Worm (Caenorhabditis elegans) whole organism, young adult: ENCODE measurements around the gene F46C5.10.

Experiments
- B0019.2 ChIP-seq: fragments of 200-800 bp; sonication (Bioruptor generic); conservative IDR thresholded peaks from 2 replicates; pipeline ENCODE4 v1.3.6; 2022; ENCODE audit warnings: missing genetic modification reagents, missing genetic modification characterization, missing compliant biosample characterization
- B0035.1 ChIP-seq: sonication (generic microtip); optimal IDR thresholded peaks from 2 replicates; lab custom pipeline; 2016; ENCODE audit warnings: missing genetic modification characterization, mild to moderate bottlenecking, missing compliant biosample characterization, missing genotype, missing genetic modification reagents
- C17E4.6 ChIP-seq: fragments of 200-800 bp; sonication (Bioruptor generic); IDR thresholded peaks from 2 replicates; pipeline ENCODE4 v1.3.6; 2022; ENCODE audit warnings: missing genetic modification reagents, missing genetic modification characterization, missing compliant biosample characterization
- F10E7.11 ChIP-seq: sonication (generic microtip); optimal IDR thresholded peaks from 2 replicates; lab custom pipeline; 2017; ENCODE audit warnings: mild to moderate bottlenecking, missing genetic modification characterization, moderate library complexity, missing compliant biosample characterization
- F49E8.2 ChIP-seq: sonication (generic microtip); optimal IDR thresholded peaks from 3 replicates; lab custom pipeline; 2017; ENCODE audit warnings: missing genetic modification characterization, mild to moderate bottlenecking, missing compliant biosample characterization, antibody characterized with exemption, moderate library complexity; ENCODE audit not compliant: insufficient read depth
- F57C9.4 ChIP-seq: sonication (generic microtip); optimal IDR thresholded peaks from 2 replicates; lab custom pipeline; 2017; ENCODE audit warnings: mild to moderate bottlenecking, missing genetic modification characterization, missing compliant biosample characterization
- K12H6.12 ChIP-seq: fragments of 200-800 bp; sonication (Bioruptor generic); optimal IDR thresholded peaks from 2 replicates; lab custom pipeline; 2018; ENCODE audit warnings: mild to moderate bottlenecking, missing genetic modification characterization, missing compliant biosample characterization
- Y79H2A.3 ChIP-seq: fragments of 200-800 bp; sonication (Bioruptor generic); conservative IDR thresholded peaks from 2 replicates; pipeline ENCODE4 v1.3.6; 2022; ENCODE audit warnings: missing genetic modification reagents, missing genetic modification characterization, missing compliant biosample characterization
- Y95B8A.8 ChIP-seq: fragments of 200-800 bp; sonication (Bioruptor generic); IDR thresholded peaks from 2 replicates; pipeline ENCODE4 v1.3.6; 2022; ENCODE audit warnings: missing genetic modification reagents, missing genetic modification characterization, missing compliant biosample characterization
- attf-3 ChIP-seq: fragments of 200-800 bp; sonication (Bioruptor generic); conservative IDR thresholded peaks from 2 replicates; pipeline ENCODE4 v1.3.6; 2022; ENCODE audit warnings: missing genetic modification reagents, missing genetic modification characterization, missing compliant biosample characterization
- dox-1 ChIP-seq: fragments of 200-800 bp; sonication (Bioruptor generic); IDR thresholded peaks from 2 replicates; pipeline ENCODE4 v1.3.6; 2022; ENCODE audit warnings: missing genetic modification reagents, missing genetic modification characterization, missing compliant biosample characterization
- dpl-1 ChIP-seq: fragments of 150-350 bp; optimal IDR thresholded peaks from 2 replicates; lab custom pipeline; 2014; ENCODE audit warnings: missing biosample characterization, missing genetic modification reagents, missing genetic modification characterization
- egl-44 ChIP-seq: fragments of 200-800 bp; sonication (Bioruptor generic); IDR thresholded peaks from 2 replicates; pipeline ENCODE4 v1.3.6; 2022; ENCODE audit warnings: missing genetic modification reagents, missing genetic modification characterization, missing compliant biosample characterization
- gei-17 ChIP-seq: fragments of 200-800 bp; sonication (Bioruptor generic); optimal IDR thresholded peaks from 2 replicates; lab custom pipeline; 2018; ENCODE audit warnings: mild to moderate bottlenecking, missing genetic modification characterization, missing compliant biosample characterization
- hmg-1.2 ChIP-seq: fragments of 200-800 bp; sonication (Bioruptor generic); IDR thresholded peaks from 2 replicates; pipeline ENCODE4 v1.3.6; 2022; ENCODE audit warnings: missing genetic modification reagents, missing genetic modification characterization, missing compliant biosample characterization
- hrde-1 ChIP-seq: sonication (generic microtip); optimal IDR thresholded peaks from 2 replicates; lab custom pipeline; 2016; ENCODE audit warnings: missing genetic modification characterization, mild to moderate bottlenecking, missing compliant biosample characterization, moderate library complexity, missing genotype, missing genetic modification reagents, borderline replicate concordance
- let-526 ChIP-seq: fragments of 200-800 bp; sonication (Bioruptor generic); IDR thresholded peaks from 2 replicates; pipeline ENCODE4 v1.3.6; 2022; ENCODE audit warnings: missing genetic modification reagents, missing genetic modification characterization, missing compliant biosample characterization
- lin-35 ChIP-seq, 3 experiments: fragments of 150-350 bp in 2 of 3; sonication (generic microtip) in 1 of 3; optimal IDR thresholded peaks; 2 replicates each; lab custom pipeline; 2014 to 2018; ENCODE audit warnings: missing biosample characterization in 3 of 3, missing genetic modification characterization in 3 of 3, missing genetic modification reagents in 3 of 3
- lsl-1 ChIP-seq: fragments of 200-800 bp; sonication (Bioruptor generic); optimal IDR thresholded peaks from 2 replicates; lab custom pipeline; 2018; ENCODE audit warnings: mild to moderate bottlenecking, missing genetic modification characterization, moderate library complexity, missing compliant biosample characterization
- lsy-27 ChIP-seq: sonication (generic microtip); optimal IDR thresholded peaks from 2 replicates; lab custom pipeline; 2017; ENCODE audit warnings: missing genetic modification characterization, mild to moderate bottlenecking, missing compliant biosample characterization, antibody characterized with exemption, missing genotype, borderline replicate concordance; ENCODE audit not compliant: insufficient read depth
- madf-3 ChIP-seq: fragments of 200-800 bp; sonication (Bioruptor generic); IDR thresholded peaks from 2 replicates; pipeline ENCODE4 v1.3.6; 2022; ENCODE audit warnings: missing genetic modification reagents, missing genetic modification characterization, missing compliant biosample characterization
- nfya-1 ChIP-seq: sonication (generic microtip); optimal IDR thresholded peaks from 2 replicates; lab custom pipeline; 2017; ENCODE audit warnings: antibody characterized with exemption, missing compliant biosample characterization, missing genetic modification characterization, borderline replicate concordance; ENCODE audit not compliant: insufficient read depth
- nhr-179 ChIP-seq: sonication (generic microtip); optimal IDR thresholded peaks from 2 replicates; lab custom pipeline; 2016; ENCODE audit warnings: mild to moderate bottlenecking, missing genetic modification characterization, missing compliant biosample characterization
- pbrm-1 ChIP-seq: fragments of 200-800 bp; sonication (Bioruptor generic); IDR thresholded peaks from 2 replicates; pipeline ENCODE4 v1.3.6; 2022; ENCODE audit warnings: missing genetic modification reagents, missing genetic modification characterization, missing compliant biosample characterization
- sdz-38 ChIP-seq: sonication (generic microtip); optimal IDR thresholded peaks from 2 replicates; lab custom pipeline; 2016; ENCODE audit warnings: missing genotype, missing genetic modification characterization, missing compliant biosample characterization
- sptf-2 ChIP-seq: fragments of 200-800 bp; sonication (Bioruptor generic); optimal IDR thresholded peaks from 2 replicates; lab custom pipeline; 2018; ENCODE audit warnings: mild to moderate bottlenecking, missing genetic modification characterization, missing compliant biosample characterization
- ztf-25 ChIP-seq: fragments of 200-800 bp; sonication (Bioruptor generic); IDR thresholded peaks from 2 replicates; pipeline ENCODE4 v1.3.6; 2022; ENCODE audit warnings: missing genetic modification reagents, missing genetic modification characterization, missing compliant biosample characterization
- ztf-26 ChIP-seq: sonication (generic microtip); optimal IDR thresholded peaks from 2 replicates; lab custom pipeline; 2017; ENCODE audit warnings: missing genetic modification characterization, missing compliant biosample characterization
- ztf-3 ChIP-seq: fragments of 200-800 bp; sonication (Bioruptor generic); optimal IDR thresholded peaks from 2 replicates; lab custom pipeline; 2018; ENCODE audit warnings: mild to moderate bottlenecking, missing genetic modification characterization, missing compliant biosample characterization

The F46C5.10 gene

DNA sequence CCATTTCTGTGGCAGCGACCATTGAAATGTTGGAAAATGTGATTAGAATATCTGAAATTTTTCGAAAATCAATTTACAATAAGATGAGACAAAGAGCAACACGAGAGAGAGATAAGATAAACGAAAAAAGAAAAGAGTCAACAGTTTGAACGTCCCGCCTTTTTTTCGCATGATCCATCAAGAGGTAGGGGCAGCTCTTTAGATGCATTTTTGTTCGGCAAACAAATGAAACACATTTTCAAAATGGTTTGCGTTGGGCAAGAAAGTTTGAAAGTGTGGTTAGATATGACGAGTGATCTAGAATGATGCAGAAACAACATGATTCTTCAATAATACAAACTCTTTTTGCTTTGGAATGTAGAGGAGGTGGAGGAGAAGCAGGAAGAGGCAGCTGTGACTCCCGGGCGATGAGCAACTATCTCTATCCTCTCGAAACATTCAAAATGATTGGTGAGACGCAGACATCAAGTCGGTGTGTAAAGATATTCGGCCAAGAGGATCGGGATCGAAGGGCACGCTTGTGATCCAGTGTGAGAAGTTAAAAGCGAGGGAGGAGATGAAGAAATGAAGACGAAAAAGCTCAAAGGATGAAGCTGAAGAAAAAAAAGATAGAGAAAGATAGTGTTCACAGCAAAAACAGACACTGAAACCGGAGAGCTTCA, 25.8 kb upstream of the F46C5.10 start, which contains the start of gene F46C5.6:
Gene F46C5.6, minus strand, starts transcription at position 51 of the 662 bp plus-strand sequence.
- no peak for TF ChIP-seq nfya-1

DNA sequence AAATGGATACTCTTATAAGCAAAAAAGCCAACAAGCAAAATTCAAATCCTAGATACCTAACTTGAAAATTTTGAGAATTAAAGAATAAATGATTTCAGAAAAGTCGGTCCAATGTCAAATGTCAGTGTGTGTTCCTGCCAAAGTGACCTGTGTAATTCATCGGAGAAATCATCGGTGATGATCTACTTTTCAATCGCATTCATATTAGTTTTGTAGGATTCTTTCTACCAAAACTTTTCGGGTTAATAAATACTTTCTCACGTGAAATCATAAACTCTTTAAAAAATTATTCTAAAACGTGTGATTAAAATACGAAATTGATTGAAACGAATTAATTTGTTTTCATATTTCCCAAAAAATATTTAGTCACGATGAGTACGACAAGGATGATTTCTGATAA, 20.2 kb upstream of the F46C5.10 start, which contains the start of gene F46C5.7:
Gene F46C5.7, plus strand, starts transcription at position 301 of the 400 bp plus-strand sequence.
- TF ChIP-seq F57C9.4 (tag; lab: Kevin White, UChicago) (no peak), sptf-2 (GFP tag; lab: Kevin White, UChicago) (no peak), ztf-25 (GFP tag; lab: Robert Waterston, UW) (no peak), F10E7.11 (no peak), C17E4.6 (GFP tag; lab: Robert Waterston, UW) (no peak), dox-1 (GFP tag; lab: Robert Waterston, UW) (no peak), B0035.1 (tag; lab: Kevin White, UChicago) (no peak), madf-3 (GFP tag; lab: Robert Waterston, UW) (no peak)

DNA sequence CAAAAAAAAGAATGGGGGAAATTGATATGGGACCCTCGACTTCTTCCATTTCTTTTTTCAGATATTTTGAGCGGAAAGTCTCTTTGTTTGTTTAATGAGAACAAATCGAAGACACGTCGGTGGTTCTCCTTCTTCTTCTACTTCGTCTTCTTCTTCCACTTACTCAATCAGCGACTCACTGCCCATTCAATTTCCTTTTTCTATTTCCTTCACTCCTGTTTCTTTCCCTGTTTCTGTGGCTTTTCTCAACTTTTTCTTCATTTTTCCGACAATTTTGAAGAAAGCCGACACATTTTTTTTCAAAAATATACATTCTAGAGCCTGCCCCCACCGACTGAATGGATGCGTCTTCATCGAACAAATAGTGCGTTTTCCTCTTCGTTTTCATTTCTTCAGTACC, 17.0 kb upstream of the F46C5.10 start, which contains the start of gene F46C5.4:
Gene F46C5.4, plus strand, starts transcription at position 222 of the 400 bp plus-strand sequence.
- TF ChIP-seq sdz-38 (tag; lab: Kevin White, UChicago) (no peak), dox-1 (GFP tag; lab: Robert Waterston, UW) (no peak), Y95B8A.8 (GFP tag; lab: Robert Waterston, UW) (no peak)
- TF ChIP-seq, all 124 proteins: peak for 0

DNA sequence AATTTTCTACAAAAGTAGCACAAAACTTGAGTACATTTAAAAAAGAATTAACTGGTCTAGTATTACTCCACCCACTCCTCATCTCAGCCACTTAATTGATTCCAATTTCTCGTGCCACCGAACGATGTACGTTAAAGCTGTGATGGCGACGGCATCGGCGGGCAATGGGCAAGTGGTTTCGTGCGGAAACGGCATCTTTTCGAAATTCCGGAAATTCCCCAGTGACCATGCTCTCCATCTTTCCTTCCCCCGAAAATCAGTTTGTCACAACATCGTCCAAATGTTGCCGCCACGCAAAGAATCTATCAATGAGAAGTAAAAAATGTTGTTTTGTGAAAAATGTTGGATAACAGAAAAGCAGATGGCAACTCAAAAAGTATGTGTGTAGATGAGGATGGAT, 14.1 kb upstream of the F46C5.10 start:
- TF ChIP-seq let-526 (no peak), lsy-27 (tag; lab: Kevin White, UChicago) (no peak), ztf-25 (GFP tag; lab: Robert Waterston, UW) (no peak)
- TF ChIP-seq, all 124 proteins: peak for 0

DNA sequence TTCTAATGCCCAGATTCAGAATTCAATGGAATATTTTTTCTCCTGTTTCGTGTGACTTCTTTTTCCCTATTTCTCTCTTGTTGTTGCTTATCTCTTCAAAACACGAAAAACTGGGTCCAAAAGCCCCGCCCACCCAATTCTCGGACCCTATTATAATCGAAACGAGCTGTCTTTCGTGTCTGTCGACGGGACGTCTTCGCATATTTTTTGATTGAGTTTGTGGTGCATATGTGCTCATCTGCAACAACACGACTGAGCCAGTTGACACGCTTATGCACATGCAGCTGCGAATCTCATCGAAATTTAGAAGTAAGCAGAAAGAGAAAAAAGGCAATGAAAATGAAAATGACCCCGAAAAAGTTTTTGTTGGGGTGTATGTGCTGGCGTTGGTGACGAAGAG, 12.1 kb upstream of the F46C5.10 start:
- no peak for TF ChIP-seq dpl-1 (GFP tag; lab: Kevin White, UChicago)
- TF ChIP-seq hrde-1 (tag; lab: Kevin White, UChicago): no peak
- TF ChIP-seq dox-1 (GFP tag; lab: Robert Waterston, UW): no peak
- TF ChIP-seq K12H6.12 (tag; lab: Kevin White, UChicago): no peak
- TF ChIP-seq nhr-179: no peak

DNA sequence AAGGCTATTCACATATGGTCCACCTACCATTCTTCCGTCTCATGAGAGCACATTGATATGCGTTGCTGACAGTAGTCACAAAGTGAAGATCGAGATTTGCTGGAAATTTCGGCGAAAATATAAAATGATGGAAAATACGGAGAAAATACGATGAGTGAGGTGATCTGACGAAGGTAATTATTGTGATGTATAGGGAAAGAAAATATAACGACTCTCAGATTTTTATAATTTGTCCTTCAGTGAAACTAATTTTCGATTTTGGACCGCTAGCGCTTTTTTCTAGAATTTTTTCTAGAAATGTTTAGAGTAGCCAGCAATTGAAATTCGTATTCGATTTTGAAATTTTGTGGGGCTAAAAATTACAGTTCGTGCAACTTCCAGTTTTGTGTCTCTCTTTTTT, 10.4 kb upstream of the F46C5.10 start, which contains the start of gene F46C5.2:
Gene F46C5.2, minus strand, starts transcription at position 101 of the 400 bp plus-strand sequence.
- TF ChIP-seq dox-1 (GFP tag; lab: Robert Waterston, UW) (no peak), ztf-25 (GFP tag; lab: Robert Waterston, UW) (no peak), ztf-3 (GFP tag; lab: Kevin White, UChicago) (no peak), hrde-1 (tag; lab: Kevin White, UChicago) (no peak), B0019.2 (GFP tag; lab: Robert Waterston, UW) (no peak), egl-44 (no peak), attf-3 (GFP tag; lab: Robert Waterston, UW) (no peak), hmg-1.2 (GFP tag; lab: Robert Waterston, UW) (no peak), pbrm-1 (no peak), lsl-1 (GFP tag; lab: Kevin White, UChicago) (no peak), ztf-26 (tag; lab: Kevin White, UChicago) (no peak)

DNA sequence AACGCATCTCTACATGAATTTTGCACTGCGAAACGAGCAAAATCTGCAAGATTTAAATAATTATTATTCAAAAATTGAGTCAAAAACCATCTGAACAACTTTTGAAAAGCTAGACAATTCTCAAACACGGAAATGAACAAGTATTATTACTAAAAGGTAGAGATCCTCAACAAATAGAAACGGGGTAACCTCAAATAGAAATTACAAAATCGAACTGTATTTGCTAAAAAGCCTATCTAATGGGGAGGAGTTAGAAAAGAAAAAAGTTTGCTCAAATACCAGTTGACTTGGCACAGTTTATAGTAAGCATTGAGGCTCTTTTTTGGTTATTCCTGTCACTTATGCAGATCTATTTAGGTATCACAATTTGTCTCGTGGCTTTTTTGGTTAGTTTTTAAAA, 6.9 kb upstream of the F46C5.10 start, which contains the start of gene nas-25:
Gene nas-25, plus strand, starts transcription at position 301 of the 400 bp plus-strand sequence.
- TF ChIP-seq F49E8.2 (no peak), gei-17 (GFP tag; lab: Kevin White, UChicago) (no peak), lin-35 (GFP tag; optimal IDR thresholded peaks at IDR 0.05; lab: Kevin White, UChicago) (no peak), Y79H2A.3 (GFP tag; lab: Robert Waterston, UW) (no peak)
